Fruit fly (Drosophila melanogaster): ENCODE results near the gene LManIII.

dm6 chr2L:8736383-8736782 is 32.1 kb downstream of the LManIII start:
- TF ChIP-seq chinmo (GFP tag; IDR thresholded peaks at IDR 0.05; ENCODE audit: partially characterized antibody) (no peak), CG8924 (tag; optimal IDR thresholded peaks at IDR 0.05) (no peak), CG5245 (GFP tag; optimal IDR thresholded peaks at IDR 0.05) (no peak), pfk (GFP tag; optimal IDR thresholded peaks at IDR 0.05) (no peak), CG17612 (GFP tag; IDR thresholded peaks at IDR 0.05) (no peak), wek (GFP tag; optimal IDR thresholded peaks at IDR 0.05) (no peak), Dref (GFP tag; IDR thresholded peaks at IDR 0.05) (no peak), CG15269 (tag; optimal IDR thresholded peaks at IDR 0.05) (no peak), Gsc (GFP tag; IDR thresholded peaks at IDR 0.05) (no peak), vvl (GFP tag; IDR thresholded peaks at IDR 0.05) (no peak), Abd-B (GFP tag; optimal IDR thresholded peaks at IDR 0.05) (no peak), CG17186 (GFP tag; optimal IDR thresholded peaks at IDR 0.05) (no peak), CG12769 (tag; optimal IDR thresholded peaks at IDR 0.05) (no peak)

Measured in whole organism, embryonic.